Fruit fly (Drosophila melanogaster) whole organism, embryonic: ENCODE data around the gene CG43137.

ENCODE experiments used
- Ada2b ChIP-seq: fragments of 200-800 bp; sonication (Bioruptor generic); IDR thresholded peaks from 2 replicates; pipeline ENCODE4 v1.3.6; 2022; ENCODE audit warnings: missing biosample characterization, missing genetic modification characterization
- Atf-2 ChIP-seq: fragments of 200-800 bp; sonication (Bioruptor generic); optimal IDR thresholded peaks from 2 replicates; lab custom pipeline; 2016; ENCODE audit warnings: missing biosample characterization, missing genetic modification characterization
- Atf6 ChIP-seq: fragments of 200-800 bp; sonication (Bioruptor generic); IDR thresholded peaks from 2 replicates; pipeline ENCODE4 v1.3.6; 2022; ENCODE audit warnings: missing biosample characterization, missing genetic modification characterization
- CG10209 ChIP-seq: fragments of 200-800 bp; sonication (Bioruptor generic); optimal IDR thresholded peaks from 3 replicates; lab custom pipeline; 2017; ENCODE audit warnings: missing biosample characterization, mild to moderate bottlenecking, missing genetic modification characterization, missing genetic modification reagents
- CG1024 ChIP-seq: fragments of 200-800 bp; sonication (Bioruptor generic); IDR thresholded peaks from 2 replicates; pipeline ENCODE4 v1.3.6; 2022; ENCODE audit warnings: missing biosample characterization, missing genetic modification characterization
- CG10321 ChIP-seq: fragments of 200-800 bp; sonication (Bioruptor generic); IDR thresholded peaks from 2 replicates; pipeline ENCODE4 v1.3.6; 2022; ENCODE audit warnings: missing biosample characterization, missing genetic modification characterization
- CG12659 ChIP-seq: fragments of 200-800 bp; sonication (Bioruptor generic); optimal IDR thresholded peaks from 3 replicates; lab custom pipeline; 2017; ENCODE audit warnings: mild to moderate bottlenecking, missing biosample characterization, missing genetic modification reagents, missing genetic modification characterization
- CG13624 ChIP-seq: fragments of 200-800 bp; sonication (Bioruptor generic); optimal IDR thresholded peaks from 2 replicates; lab custom pipeline; 2016; ENCODE audit warnings: missing biosample characterization, missing genetic modification characterization
- CG14710 ChIP-seq: fragments of 200-800 bp; sonication (Bioruptor generic); optimal IDR thresholded peaks from 3 replicates; lab custom pipeline; 2019; ENCODE audit warnings: missing biosample characterization, mild to moderate bottlenecking, missing genetic modification characterization, moderate library complexity
- CG14860 ChIP-seq: fragments of 200-800 bp; sonication (Bioruptor generic); IDR thresholded peaks from 3 replicates; pipeline ENCODE4 v1.3.6; 2022; ENCODE audit warnings: missing biosample characterization, missing genetic modification characterization; ENCODE audit not compliant: partially characterized antibody
- CG14965 ChIP-seq: fragments of 200-800 bp; sonication (Bioruptor generic); optimal IDR thresholded peaks from 2 replicates; lab custom pipeline; 2016; ENCODE audit warnings: missing biosample characterization, missing genetic modification characterization, borderline replicate concordance
- CG15073 ChIP-seq: fragments of 200-800 bp; sonication (Bioruptor generic); optimal IDR thresholded peaks from 2 replicates; lab custom pipeline; 2016; ENCODE audit warnings: missing biosample characterization, missing genetic modification characterization
- CG15696 ChIP-seq: fragments of 200-800 bp; sonication (Bioruptor generic); optimal IDR thresholded peaks from 2 replicates; lab custom pipeline; 2019; ENCODE audit warnings: missing biosample characterization, mild to moderate bottlenecking, missing genetic modification characterization, moderate library complexity
- CG16813 ChIP-seq: fragments of 200-800 bp; sonication (Bioruptor generic); IDR thresholded peaks from 3 replicates; pipeline ENCODE4 v1.3.6; 2022; ENCODE audit warnings: missing biosample characterization, missing genetic modification characterization; ENCODE audit not compliant: partially characterized antibody
- CG17385 ChIP-seq: fragments of 200-800 bp; sonication (Bioruptor generic); optimal IDR thresholded peaks from 3 replicates; lab custom pipeline; 2018; ENCODE audit warnings: missing biosample characterization, mild to moderate bottlenecking, missing genetic modification characterization
- CG17612 ChIP-seq: fragments of 200-800 bp; sonication (Bioruptor generic); IDR thresholded peaks from 2 replicates; pipeline ENCODE4 v1.3.6; 2022; ENCODE audit warnings: missing biosample characterization, missing genetic modification characterization
- CG1792 ChIP-seq: fragments of 200-800 bp; sonication (Bioruptor generic); optimal IDR thresholded peaks from 2 replicates; lab custom pipeline; 2016; ENCODE audit warnings: missing biosample characterization, missing genetic modification characterization
- CG2129 ChIP-seq: fragments of 200-800 bp; sonication (Bioruptor generic); IDR thresholded peaks from 2 replicates; pipeline ENCODE4 v1.3.6; 2022; ENCODE audit warnings: missing biosample characterization, missing genetic modification characterization; ENCODE audit not compliant: partially characterized antibody
- CG30020 ChIP-seq: fragments of 200-800 bp; optimal IDR thresholded peaks from 2 replicates; lab custom pipeline; 2019; ENCODE audit warnings: missing biosample characterization, mild to moderate bottlenecking, missing genetic modification characterization, moderate library complexity
- CG32772 ChIP-seq: fragments of 200-800 bp; sonication (Bioruptor generic); IDR thresholded peaks from 2 replicates; pipeline ENCODE4 v1.3.6; 2022; ENCODE audit warnings: missing biosample characterization, missing genetic modification characterization
- CG34224 ChIP-seq: fragments of 200-800 bp; sonication (Bioruptor generic); IDR thresholded peaks from 3 replicates; pipeline ENCODE4 v1.3.6; 2022; ENCODE audit warnings: missing biosample characterization, missing genetic modification characterization; ENCODE audit not compliant: partially characterized antibody
- CG3838 ChIP-seq: fragments of 200-800 bp; sonication (Bioruptor generic); optimal IDR thresholded peaks from 3 replicates; lab custom pipeline; 2016; ENCODE audit warnings: missing biosample characterization, missing genetic modification characterization
- CG4854 ChIP-seq: fragments of 200-800 bp; sonication (Bioruptor generic); optimal IDR thresholded peaks from 2 replicates; lab custom pipeline; 2016; ENCODE audit warnings: missing biosample characterization, missing genetic modification characterization, inconsistent platforms
- CG6689 ChIP-seq: fragments of 200-800 bp; sonication (Bioruptor generic); IDR thresholded peaks from 2 replicates; pipeline ENCODE4 v1.3.6; 2022; ENCODE audit warnings: missing biosample characterization, missing genetic modification characterization
- CG7357 ChIP-seq: fragments of 200-800 bp; sonication (Bioruptor generic); IDR thresholded peaks from 3 replicates; pipeline ENCODE4 v1.3.6; 2022; ENCODE audit warnings: missing biosample characterization, missing genetic modification characterization
- CG7556 ChIP-seq: fragments of 200-800 bp; sonication (Bioruptor generic); optimal IDR thresholded peaks from 2 replicates; lab custom pipeline; 2017; ENCODE audit warnings: missing biosample characterization, mild to moderate bottlenecking, missing genetic modification characterization
- CG8089 ChIP-seq: fragments of 200-800 bp; sonication (Bioruptor generic); optimal IDR thresholded peaks from 3 replicates; lab custom pipeline; 2016; ENCODE audit warnings: missing biosample characterization, missing genetic modification characterization
- Dfd ChIP-seq, 2 experiments: fragments of >200 bp; optimal IDR thresholded peaks; 2 replicates each; lab custom pipeline; 2017; ENCODE audit warnings: missing biosample characterization in 2 of 2, missing genetic modification characterization in 2 of 2
- Dip3 ChIP-seq: fragments of 200-800 bp; sonication (Bioruptor generic); optimal IDR thresholded peaks from 3 replicates; lab custom pipeline; 2016; ENCODE audit warnings: missing biosample characterization, missing genetic modification characterization
- HmgD ChIP-seq: fragments of 200-800 bp; sonication (Bioruptor generic); optimal IDR thresholded peaks from 3 replicates; lab custom pipeline; 2016; ENCODE audit warnings: missing biosample characterization, missing genetic modification characterization
- Hr39 ChIP-seq: fragments of >200 bp; optimal IDR thresholded peaks from 2 replicates; lab custom pipeline; 2017
- Hr51 ChIP-seq, 2 experiments: fragments of 200-800 bp; sonication (Bioruptor generic); optimal IDR thresholded peaks; 2 replicates in 1 of 2; 3 replicates in 1 of 2; lab custom pipeline; 2016 to 2018; ENCODE audit warnings: missing biosample characterization in 2 of 2, missing genetic modification characterization in 2 of 2, mild to moderate bottlenecking in 1 of 2, moderate library complexity in 1 of 2
- Med ChIP-seq: fragments of 200-800 bp; sonication (Bioruptor generic); peaks from one replicate; lab custom pipeline; 2016; ENCODE audit warnings: missing biosample characterization, missing genetic modification characterization, mild to moderate bottlenecking, inconsistent platforms, moderate library complexity
- NFAT ChIP-seq: fragments of 200-800 bp; sonication (Bioruptor generic); IDR thresholded peaks from 2 replicates; pipeline ENCODE4 v1.3.6; 2022; ENCODE audit warnings: missing biosample characterization, missing genetic modification characterization
- Rx ChIP-seq: fragments of 200-800 bp; sonication (Bioruptor generic); IDR thresholded peaks from 2 replicates; pipeline ENCODE4 v1.3.6; 2022; ENCODE audit warnings: missing biosample characterization, missing genetic modification characterization
- Six4 ChIP-seq: fragments of 200-800 bp; sonication (Bioruptor generic); optimal IDR thresholded peaks from 2 replicates; lab custom pipeline; 2016; ENCODE audit warnings: missing biosample characterization, missing genetic modification characterization
- corto ChIP-seq: fragments of 200-800 bp; sonication (Bioruptor generic); optimal IDR thresholded peaks from 2 replicates; lab custom pipeline; 2016; ENCODE audit warnings: missing biosample characterization, mild to moderate bottlenecking, missing genetic modification characterization, moderate library complexity
- da ChIP-seq: fragments of 200-800 bp; sonication (Bioruptor generic); optimal IDR thresholded peaks from 2 replicates; lab custom pipeline; 2016; ENCODE audit warnings: missing biosample characterization, missing genetic modification characterization
- dm ChIP-seq: fragments of 200-800 bp; sonication (Bioruptor generic); optimal IDR thresholded peaks from 3 replicates; lab custom pipeline; 2016; ENCODE audit warnings: missing biosample characterization, missing genetic modification characterization
- fu2 ChIP-seq: fragments of 200-800 bp; sonication (Bioruptor generic); optimal IDR thresholded peaks from 2 replicates; lab custom pipeline; 2016; ENCODE audit warnings: missing biosample characterization, missing genetic modification characterization
- kni ChIP-seq: fragments of 200-800 bp; sonication (Bioruptor generic); optimal IDR thresholded peaks from 3 replicates; lab custom pipeline; 2017; ENCODE audit warnings: mild to moderate bottlenecking, missing biosample characterization, missing genetic modification reagents, missing genetic modification characterization
- lab ChIP-seq: fragments of 200-800 bp; sonication (Bioruptor generic); optimal IDR thresholded peaks from 3 replicates; lab custom pipeline; 2017; ENCODE audit warnings: missing biosample characterization, missing genetic modification characterization, mild to moderate bottlenecking, moderate library complexity, missing genetic modification reagents
- repo ChIP-seq: fragments of 200-800 bp; sonication (Bioruptor generic); optimal IDR thresholded peaks from 2 replicates; lab custom pipeline; 2016; ENCODE audit warnings: missing biosample characterization, missing genetic modification characterization
- salm ChIP-seq: fragments of 200-800 bp; sonication (Bioruptor generic); optimal IDR thresholded peaks from 2 replicates; lab custom pipeline; 2018; ENCODE audit warnings: missing biosample characterization, mild to moderate bottlenecking, missing genetic modification characterization
- sc ChIP-seq, 3 experiments: fragments of >200 bp in 2 of 3; fragments of 200-800 bp in 1 of 3; sonication (Bioruptor generic) in 1 of 3; optimal IDR thresholded peaks; 2 replicates in 2 of 3; 3 replicates in 1 of 3; lab custom pipeline; 2017; ENCODE audit warnings: mild to moderate bottlenecking in 1 of 3, missing biosample characterization in 1 of 3, missing genetic modification characterization in 1 of 3, missing genetic modification reagents in 1 of 3
- seq ChIP-seq: fragments of 200-800 bp; sonication (Bioruptor generic); IDR thresholded peaks from 2 replicates; pipeline ENCODE4 v1.3.6; 2022; ENCODE audit warnings: missing biosample characterization, missing genetic modification characterization
- stwl ChIP-seq: fragments of 200-800 bp; sonication (Bioruptor generic); optimal IDR thresholded peaks from 3 replicates; lab custom pipeline; 2018; ENCODE audit warnings: missing biosample characterization, mild to moderate bottlenecking, missing genetic modification characterization, moderate library complexity
- tio ChIP-seq: fragments of 200-800 bp; sonication (Bioruptor generic); optimal IDR thresholded peaks from 2 replicates; lab custom pipeline; 2017; ENCODE audit warnings: missing biosample characterization, missing genetic modification characterization, inconsistent platforms
- vnd ChIP-seq: fragments of 200-800 bp; sonication (Bioruptor generic); IDR thresholded peaks from 3 replicates; pipeline ENCODE4 v1.3.6; 2022; ENCODE audit warnings: missing biosample characterization, missing genetic modification characterization; ENCODE audit not compliant: partially characterized antibody
- wdn ChIP-seq: fragments of 200-800 bp; sonication (Bioruptor generic); IDR thresholded peaks from 2 replicates; pipeline ENCODE4 v1.3.6; 2022; ENCODE audit warnings: missing biosample characterization, missing genetic modification characterization
- yki ChIP-seq: fragments of >200 bp; optimal IDR thresholded peaks from 3 replicates; lab custom pipeline; 2018

Gene CG43137

dm6 chrX:5879543-5879943, 14.6 kb upstream of the CG43137 start, which contains the start of the genes Usp30 and CG16721 (continued):
- TF ChIP-seq CG15073 (GFP tag; lab: Kevin White, UChicago) (no peak), CG6689 (no peak), da (GFP tag; lab: Kevin White, UChicago) (no peak), CG14860 (GFP tag; lab: Robert Waterston, UW) (peak; percentile 66), Hr39 (lab: Kevin White, UChicago) (no peak), Atf6 (GFP tag; lab: Robert Waterston, UW) (no peak), CG14710 (peak; percentile 60), seq (GFP tag; lab: Robert Waterston, UW) (no peak), CG10209 (no peak), CG8089 (GFP tag; lab: Kevin White, UChicago) (no peak), lab (GFP tag; lab: Kevin White, UChicago) (no peak), CG30020 (tag; lab: Kevin White, UChicago) (peak; percentile 33), Six4 (GFP tag; lab: Kevin White, UChicago) (no peak), CG13624 (GFP tag; lab: Kevin White, UChicago) (peak; percentile 28), repo (GFP tag; lab: Kevin White, UChicago) (peak; percentile 10), CG17385 (GFP tag; lab: Kevin White, UChicago) (no peak), CG1024 (GFP tag; lab: Robert Waterston, UW) (no peak), CG32772 (GFP tag; lab: Robert Waterston, UW) (no peak), CG2129 (GFP tag; lab: Robert Waterston, UW) (peak; percentile 52; the same call in 1 of the 2 replicates), kni (GFP tag; lab: Kevin White, UChicago) (no peak), salm (no peak), Dip3 (GFP tag; lab: Kevin White, UChicago) (peak; percentile 58), stwl (tag; lab: Kevin White, UChicago) (peak; percentile 96), CG17612 (GFP tag; lab: Robert Waterston, UW) (no peak), tio (no peak), CG34224 (GFP tag; lab: Robert Waterston, UW) (peak; percentile 87), dm (GFP tag; lab: Kevin White, UChicago) (peak; percentile 54), corto (no peak), CG16813 (GFP tag; lab: Robert Waterston, UW) (peak; percentile 75), fu2 (GFP tag; lab: Kevin White, UChicago) (peak; percentile 51), wdn (GFP tag; lab: Robert Waterston, UW) (no peak), CG15696 (tag; lab: Kevin White, UChicago) (no peak), CG10321 (GFP tag; lab: Robert Waterston, UW) (no peak), Hr51 (GFP tag; optimal IDR thresholded peaks at IDR 0.05; lab: Kevin White, UChicago) (peak in 1 of 2 experiments; percentile 7), CG7357 (no peak), CG3838 (no peak), CG14965 (GFP tag; lab: Kevin White, UChicago) (no peak), yki (lab: Kevin White, UChicago) (no peak), Ada2b (GFP tag; lab: Robert Waterston, UW) (no peak), sc (optimal IDR thresholded peaks at IDR 0.05; lab: Kevin White, UChicago) (no peak), sc (GFP tag; optimal IDR thresholded peaks at IDR 0.05; lab: Kevin White, UChicago) (no peak), Med (peak; percentile 93), CG7556 (GFP tag; lab: Kevin White, UChicago) (peak; percentile 29), NFAT (GFP tag; lab: Robert Waterston, UW) (peak; percentile 44), CG4854 (GFP tag; lab: Kevin White, UChicago) (no peak), Dfd (GFP tag; optimal IDR thresholded peaks at IDR 0.05; lab: Kevin White, UChicago) (no peak), vnd (GFP tag; lab: Robert Waterston, UW) (peak; percentile 61; the same call in 2 of the 3 replicates), HmgD (GFP tag; lab: Kevin White, UChicago) (no peak), CG12659 (GFP tag; lab: Kevin White, UChicago) (peak; percentile 62), CG1792 (GFP tag; lab: Kevin White, UChicago) (peak; percentile 9), Atf-2 (GFP tag; lab: Kevin White, UChicago) (no peak), Rx (GFP tag; lab: Robert Waterston, UW) (no peak)
